Fruit fly (Drosophila melanogaster) whole organism, embryonic: ENCODE data around the gene Antdh.
A peak's percentile ranks its signal among the peaks of the same experiment; 100 is the strongest.

Experiments used
- Awh ChIP-seq: fragments of 200-800 bp; sonication (Bioruptor generic); IDR thresholded peaks from 2 replicates; pipeline ENCODE4, ENCODE4 v1.3.6; 2022; ENCODE audit warnings: missing biosample characterization, missing genetic modification characterization
- BEAF-32 ChIP-seq: fragments of 200-800 bp; sonication (Bioruptor generic); optimal IDR thresholded peaks from 3 replicates; lab custom pipeline; 2017; ENCODE audit warnings: missing biosample characterization, missing genetic modification characterization, mild to moderate bottlenecking, moderate library complexity, missing genetic modification reagents
- Bteb2 ChIP-seq: fragments of 200-800 bp; sonication (Bioruptor generic); optimal IDR thresholded peaks from 2 replicates; lab custom pipeline; 2016; ENCODE audit warnings: missing biosample characterization, missing genetic modification characterization
- CG13424 ChIP-seq: fragments of 200-800 bp; sonication (Bioruptor generic); optimal IDR thresholded peaks from 2 replicates; lab custom pipeline; 2019; ENCODE audit warnings: missing biosample characterization, mild to moderate bottlenecking, missing genetic modification characterization, moderate library complexity
- CG14014 ChIP-seq: fragments of 200-800 bp; sonication (Bioruptor generic); IDR thresholded peaks from 2 replicates; pipeline ENCODE4 v1.3.6; 2022; ENCODE audit warnings: missing biosample characterization, missing genetic modification characterization
- CG14860 ChIP-seq: fragments of 200-800 bp; sonication (Bioruptor generic); IDR thresholded peaks from 3 replicates; pipeline ENCODE4 v1.3.6; 2022; ENCODE audit warnings: missing biosample characterization, missing genetic modification characterization; ENCODE audit not compliant: partially characterized antibody
- CG14965 ChIP-seq: fragments of 200-800 bp; sonication (Bioruptor generic); optimal IDR thresholded peaks from 2 replicates; lab custom pipeline; 2016; ENCODE audit warnings: missing biosample characterization, missing genetic modification characterization, borderline replicate concordance
- CG15011 ChIP-seq: fragments of 200-800 bp; sonication (Bioruptor generic); optimal IDR thresholded peaks from 3 replicates; lab custom pipeline; 2018; ENCODE audit warnings: missing biosample characterization, mild to moderate bottlenecking, missing genetic modification characterization
- CG15479 ChIP-seq: fragments of 200-800 bp; sonication (Bioruptor generic); optimal IDR thresholded peaks from 3 replicates; lab custom pipeline; 2019; ENCODE audit warnings: missing biosample characterization, mild to moderate bottlenecking, missing genetic modification characterization, moderate library complexity
- CG1792 ChIP-seq: fragments of 200-800 bp; sonication (Bioruptor generic); optimal IDR thresholded peaks from 2 replicates; lab custom pipeline; 2016; ENCODE audit warnings: missing biosample characterization, missing genetic modification characterization
- CG1832 ChIP-seq: fragments of 200-800 bp; sonication (Bioruptor generic); optimal IDR thresholded peaks from 2 replicates; lab custom pipeline; 2017; ENCODE audit warnings: missing biosample characterization, mild to moderate bottlenecking, missing genetic modification characterization, inconsistent platforms
- CG2116 ChIP-seq: fragments of 200-800 bp; sonication (Bioruptor generic); optimal IDR thresholded peaks from 3 replicates; lab custom pipeline; 2018; ENCODE audit warnings: missing biosample characterization, mild to moderate bottlenecking, missing genetic modification characterization
- CG2199 ChIP-seq: fragments of 200-800 bp; sonication (Bioruptor generic); IDR thresholded peaks from 3 replicates; pipeline ENCODE4 v1.3.6; 2022; ENCODE audit warnings: missing biosample characterization, missing genetic modification characterization
- CG3838 ChIP-seq: fragments of 200-800 bp; sonication (Bioruptor generic); optimal IDR thresholded peaks from 3 replicates; lab custom pipeline; 2016; ENCODE audit warnings: missing biosample characterization, missing genetic modification characterization
- CG4404 ChIP-seq: fragments of 200-800 bp; sonication (Bioruptor generic); IDR thresholded peaks from 2 replicates; pipeline ENCODE4 v1.3.6; 2022; ENCODE audit warnings: missing biosample characterization, missing genetic modification characterization
- CG6813 ChIP-seq: fragments of 200-800 bp; sonication (Bioruptor generic); optimal IDR thresholded peaks from 2 replicates; lab custom pipeline; 2017; ENCODE audit warnings: missing biosample characterization, missing genetic modification characterization, mild to moderate bottlenecking, moderate library complexity, missing genetic modification reagents
- CG8478 ChIP-seq: fragments of >200 bp; optimal IDR thresholded peaks from 2 replicates; lab custom pipeline; 2018
- CG8924 ChIP-seq: fragments of 200-800 bp; optimal IDR thresholded peaks from 3 replicates; lab custom pipeline; 2019; ENCODE audit warnings: missing biosample characterization, mild to moderate bottlenecking, missing genetic modification characterization, moderate library complexity
- CHES-1-like ChIP-seq: fragments of 200-800 bp; sonication (Bioruptor generic); optimal IDR thresholded peaks from 2 replicates; lab custom pipeline; 2016; ENCODE audit warnings: missing biosample characterization, missing genetic modification characterization
- Dll ChIP-seq: fragments of 200-800 bp; sonication (Bioruptor generic); IDR thresholded peaks from 4 replicates; pipeline ENCODE4 v1.3.6; 2022; ENCODE audit warnings: missing biosample characterization, missing genetic modification characterization; ENCODE audit not compliant: partially characterized antibody
- Dp ChIP-seq: fragments of 200-800 bp; sonication (Bioruptor generic); optimal IDR thresholded peaks from 2 replicates; lab custom pipeline; 2018; ENCODE audit warnings: missing biosample characterization, mild to moderate bottlenecking, missing genetic modification characterization, moderate library complexity
- E2f1 ChIP-seq: fragments of 200-800 bp; sonication (Bioruptor generic); IDR thresholded peaks from 2 replicates; pipeline ENCODE4 v1.3.6; 2022; ENCODE audit warnings: missing biosample characterization, missing genetic modification characterization
- Gug ChIP-seq: fragments of 200-800 bp; sonication (Bioruptor generic); IDR thresholded peaks from 4 replicates; pipeline ENCODE4 v1.3.6; 2022; ENCODE audit warnings: missing biosample characterization, missing genetic modification characterization
- HmgD ChIP-seq: fragments of 200-800 bp; sonication (Bioruptor generic); optimal IDR thresholded peaks from 3 replicates; lab custom pipeline; 2016; ENCODE audit warnings: missing biosample characterization, missing genetic modification characterization
- Hr78 ChIP-seq, 2 experiments: fragments of 200-800 bp in 1 of 2; fragments of >200 bp in 1 of 2; sonication (Bioruptor generic) in 1 of 2; optimal IDR thresholded peaks; 2 replicates each; lab custom pipeline; 2017 to 2019; ENCODE audit warnings: missing biosample characterization in 2 of 2, missing genetic modification characterization in 2 of 2, mild to moderate bottlenecking in 1 of 2, moderate library complexity in 1 of 2
- MESR4 ChIP-seq: fragments of 200-800 bp; sonication (Bioruptor generic); optimal IDR thresholded peaks from 2 replicates; lab custom pipeline; 2018; ENCODE audit warnings: missing biosample characterization, mild to moderate bottlenecking, missing genetic modification characterization, moderate library complexity
- Mad ChIP-seq: fragments of 200-800 bp; sonication (Bioruptor generic); optimal IDR thresholded peaks from 2 replicates; lab custom pipeline; 2016; ENCODE audit warnings: missing biosample characterization, missing genetic modification characterization
- NK7.1 ChIP-seq: fragments of 200-800 bp; sonication (Bioruptor generic); optimal IDR thresholded peaks from 3 replicates; lab custom pipeline; 2016; ENCODE audit warnings: missing biosample characterization, missing genetic modification characterization
- Six4 ChIP-seq: fragments of 200-800 bp; sonication (Bioruptor generic); optimal IDR thresholded peaks from 2 replicates; lab custom pipeline; 2016; ENCODE audit warnings: missing biosample characterization, missing genetic modification characterization
- Sry-β ChIP-seq: fragments of 200-800 bp; sonication (Bioruptor generic); optimal IDR thresholded peaks from 2 replicates; lab custom pipeline; 2018; ENCODE audit warnings: missing biosample characterization, mild to moderate bottlenecking, missing genetic modification characterization, moderate library complexity
- Tbp ChIP-seq: fragments of >200 bp; optimal IDR thresholded peaks from 2 replicates; lab custom pipeline; 2018; ENCODE audit warnings: missing biosample characterization, missing genetic modification characterization
- ash1 ChIP-seq: fragments of 200-800 bp; sonication (Bioruptor generic); optimal IDR thresholded peaks from 2 replicates; lab custom pipeline; 2018; ENCODE audit warnings: missing biosample characterization, mild to moderate bottlenecking, missing genetic modification characterization
- bab2 ChIP-seq: fragments of 200-800 bp; sonication (Bioruptor generic); optimal IDR thresholded peaks from 2 replicates; lab custom pipeline; 2016; ENCODE audit warnings: missing biosample characterization, missing genetic modification characterization
- bowl ChIP-seq: fragments of 200-800 bp; sonication (Bioruptor generic); IDR thresholded peaks from 2 replicates; pipeline ENCODE4 v1.3.6; 2022; ENCODE audit warnings: missing biosample characterization, missing genetic modification characterization
- cato ChIP-seq: fragments of 200-800 bp; sonication (Bioruptor generic); optimal IDR thresholded peaks from 2 replicates; lab custom pipeline; 2016; ENCODE audit warnings: missing biosample characterization, missing genetic modification characterization, borderline replicate concordance
- dati ChIP-seq: fragments of 200-800 bp; sonication (Bioruptor generic); IDR thresholded peaks from 2 replicates; pipeline ENCODE4 v1.3.6; 2022; ENCODE audit warnings: missing biosample characterization, missing genetic modification characterization
- fd3F ChIP-seq: fragments of 200-800 bp; sonication (Bioruptor generic); optimal IDR thresholded peaks from 2 replicates; lab custom pipeline; 2018; ENCODE audit warnings: missing biosample characterization, mild to moderate bottlenecking, missing genetic modification characterization, moderate library complexity
- fd96Cb ChIP-seq: fragments of 200-800 bp; sonication (Bioruptor generic); optimal IDR thresholded peaks from 2 replicates; lab custom pipeline; 2018; ENCODE audit warnings: missing biosample characterization, mild to moderate bottlenecking, missing genetic modification characterization, moderate library complexity
- hth ChIP-seq: fragments of >200 bp; optimal IDR thresholded peaks from 2 replicates; lab custom pipeline; 2017; ENCODE audit warnings: inconsistent platforms
- ind ChIP-seq: fragments of 200-800 bp; sonication (Bioruptor generic); optimal IDR thresholded peaks from 3 replicates; lab custom pipeline; 2016; ENCODE audit warnings: missing biosample characterization, missing genetic modification characterization
- mirr ChIP-seq: fragments of 200-800 bp; sonication (Bioruptor generic); optimal IDR thresholded peaks from 3 replicates; lab custom pipeline; 2018; ENCODE audit warnings: missing biosample characterization, mild to moderate bottlenecking, missing genetic modification characterization
- pan ChIP-seq, 4 experiments: fragments of >200 bp in 3 of 4; fragments of 200-800 bp in 1 of 4; sonication (Bioruptor generic) in 1 of 4; optimal IDR thresholded peaks in 3 of 4; IDR thresholded peaks in 1 of 4; 2 replicates each; pipeline versions ENCODE4 v1.3.6 to Lab custom; 2017 to 2022; ENCODE audit warnings: missing biosample characterization in 2 of 4, missing genetic modification characterization in 2 of 4, mixed read lengths in 1 of 4
- repo ChIP-seq: fragments of 200-800 bp; sonication (Bioruptor generic); optimal IDR thresholded peaks from 2 replicates; lab custom pipeline; 2016; ENCODE audit warnings: missing biosample characterization, missing genetic modification characterization
- sc ChIP-seq, 3 experiments: fragments of >200 bp in 2 of 3; fragments of 200-800 bp in 1 of 3; sonication (Bioruptor generic) in 1 of 3; optimal IDR thresholded peaks; 2 replicates in 2 of 3; 3 replicates in 1 of 3; lab custom pipeline; 2017; ENCODE audit warnings: mild to moderate bottlenecking in 1 of 3, missing biosample characterization in 1 of 3, missing genetic modification characterization in 1 of 3, missing genetic modification reagents in 1 of 3
- shn ChIP-seq: fragments of 200-800 bp; sonication (Bioruptor generic); optimal IDR thresholded peaks from 3 replicates; lab custom pipeline; 2016; ENCODE audit warnings: missing biosample characterization, missing genetic modification characterization
- slou ChIP-seq: fragments of 200-800 bp; sonication (Bioruptor generic); optimal IDR thresholded peaks from 3 replicates; lab custom pipeline; 2016; ENCODE audit warnings: missing biosample characterization, missing genetic modification characterization
- trem ChIP-seq: fragments of 200-800 bp; optimal IDR thresholded peaks from 3 replicates; lab custom pipeline; 2019; ENCODE audit warnings: missing biosample characterization, mild to moderate bottlenecking, missing genetic modification characterization, moderate library complexity
- unpg ChIP-seq: fragments of 200-800 bp; sonication (Bioruptor generic); optimal IDR thresholded peaks from 3 replicates; lab custom pipeline; 2018; ENCODE audit warnings: missing biosample characterization, mild to moderate bottlenecking, missing genetic modification characterization, moderate library complexity
- vfl ChIP-seq: fragments of 200-800 bp; sonication (Bioruptor generic); optimal IDR thresholded peaks from 2 replicates; lab custom pipeline; 2016; ENCODE audit warnings: missing biosample characterization, missing genetic modification characterization
- wek ChIP-seq: fragments of 200-800 bp; sonication (Bioruptor generic); optimal IDR thresholded peaks from 3 replicates; lab custom pipeline; 2018; ENCODE audit warnings: missing biosample characterization, mild to moderate bottlenecking, missing genetic modification characterization, moderate library complexity

Gene Antdh

DNA sequence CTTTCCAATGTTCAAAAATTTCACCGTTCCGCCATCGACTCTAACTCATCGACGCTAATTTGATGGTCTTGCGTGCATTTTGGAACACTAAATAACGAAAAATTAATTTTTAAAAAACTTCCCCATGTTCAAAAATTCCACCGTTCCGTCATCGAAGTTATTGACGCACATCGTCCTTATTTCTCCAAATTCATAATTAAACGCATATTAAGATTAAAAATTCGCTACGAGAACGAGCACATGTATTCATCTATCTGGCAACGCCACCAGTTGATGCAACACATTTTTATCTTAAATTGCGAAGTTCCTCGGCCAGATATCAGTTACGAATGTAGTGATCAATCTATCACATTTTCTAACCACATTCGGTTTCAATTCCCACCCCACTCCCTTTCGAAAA, 19.7 kb downstream of the Antdh start, which contains the start of gene Lint-1 (continued):
- TF ChIP-seq ash1 (GFP tag; lab: Kevin White, UChicago) (no peak), HmgD (GFP tag; lab: Kevin White, UChicago) (no peak), slou (GFP tag; lab: Kevin White, UChicago) (no peak), cato (GFP tag; lab: Kevin White, UChicago) (no peak), repo (GFP tag; lab: Kevin White, UChicago) (no peak), dati (no peak), mirr (no peak), CG2116 (peak; percentile 72), ind (GFP tag; lab: Kevin White, UChicago) (peak; percentile 10), CG14860 (GFP tag; lab: Robert Waterston, UW) (no peak), CG8924 (tag; lab: Kevin White, UChicago) (no peak), CG13424 (tag; lab: Kevin White, UChicago) (no peak), Mad (GFP tag; lab: Kevin White, UChicago) (peak; percentile 11), vfl (peak; percentile 6), CG4404 (no peak; the same call in 1 of the 2 replicates), CG1792 (no peak), shn (GFP tag; lab: Kevin White, UChicago) (peak; percentile 26), Tbp (GFP tag; lab: Kevin White, UChicago) (no peak), wek (no peak), unpg (GFP tag; lab: Kevin White, UChicago) (peak; percentile 10), Awh (GFP tag; lab: Robert Waterston, UW) (no peak), Sry-β (GFP tag; lab: Kevin White, UChicago) (no peak), Dp (GFP tag; lab: Kevin White, UChicago) (no peak), hth (lab: Kevin White, UChicago) (no peak), Six4 (GFP tag; lab: Kevin White, UChicago) (no peak), Bteb2 (GFP tag; lab: Kevin White, UChicago) (no peak), pan (optimal IDR thresholded peaks at IDR 0.05; lab: Kevin White, UChicago) (no peak), pan (GFP tag; optimal IDR thresholded peaks at IDR 0.05 in 1 of 2, IDR thresholded peaks at IDR 0.05 in 1 of 2) (peak in 1 of 2 experiments; percentile 45), Gug (GFP tag; lab: Robert Waterston, UW) (no peak), CG8478 (lab: Kevin White, UChicago) (no peak), CHES-1-like (GFP tag; lab: Kevin White, UChicago) (no peak), fd3F (GFP tag; lab: Kevin White, UChicago) (no peak), E2f1 (GFP tag; lab: Robert Waterston, UW) (no peak), CG15479 (GFP tag; lab: Kevin White, UChicago) (peak; percentile 39), Hr78 (GFP tag; optimal IDR thresholded peaks at IDR 0.05; lab: Kevin White, UChicago) (no peak), trem (tag; lab: Kevin White, UChicago) (no peak), Dll (GFP tag; lab: Robert Waterston, UW) (peak; percentile 47; the same call in 2 of the 4 replicates), CG14965 (GFP tag; lab: Kevin White, UChicago) (no peak), fd96Cb (tag; lab: Kevin White, UChicago) (no peak), CG6813 (no peak), CG3838 (GFP tag; lab: Kevin White, UChicago) (no peak), CG14014 (GFP tag; lab: Robert Waterston, UW) (no peak), MESR4 (GFP tag; lab: Kevin White, UChicago) (no peak), bowl (GFP tag; lab: Robert Waterston, UW) (no peak), sc (optimal IDR thresholded peaks at IDR 0.05; lab: Kevin White, UChicago) (no peak), sc (GFP tag; optimal IDR thresholded peaks at IDR 0.05; lab: Kevin White, UChicago) (no peak), NK7.1 (GFP tag; lab: Kevin White, UChicago) (no peak), CG1832 (GFP tag; lab: Kevin White, UChicago) (no peak), CG15011 (GFP tag; lab: Kevin White, UChicago) (no peak), CG2199 (GFP tag; lab: Robert Waterston, UW) (no peak), BEAF-32 (GFP tag; lab: Kevin White, UChicago) (peak; percentile 37), bab2 (GFP tag; lab: Kevin White, UChicago) (no peak)
